Fruit fly (Drosophila melanogaster): ENCODE results near the gene Lon.

Gene Lon

DNA sequence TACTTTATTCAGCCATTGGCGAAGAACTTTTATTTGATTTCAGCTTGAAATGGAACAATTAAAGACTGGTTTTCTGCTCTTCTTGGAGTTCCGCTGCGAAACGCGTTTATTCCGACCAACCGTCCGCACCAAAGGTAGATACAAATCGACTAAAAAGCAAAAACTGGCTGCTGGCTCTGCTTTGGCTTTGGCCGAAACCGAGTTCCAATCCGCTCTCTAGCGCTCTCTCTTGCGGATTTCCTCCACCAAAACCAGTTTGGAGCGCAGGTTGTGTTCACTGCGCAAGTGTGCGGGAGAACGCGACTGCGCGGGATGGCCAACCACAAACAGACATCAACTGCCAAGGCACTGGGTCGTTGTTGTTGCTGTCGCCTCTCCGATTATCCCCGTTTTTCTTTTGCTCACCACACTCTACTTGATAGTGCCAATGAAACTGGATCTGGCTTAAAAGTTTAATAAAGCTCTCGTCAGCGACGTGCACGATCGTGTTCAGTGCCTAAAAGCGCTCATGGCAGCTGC, 23.5 kb upstream of the Lon start, which contains the start of gene wnd (continued):
- TF ChIP-seq Lpt (GFP tag; optimal IDR thresholded peaks at IDR 0.05) (peak; percentile 29), dac (GFP tag; optimal IDR thresholded peaks at IDR 0.05) (no peak), lz (GFP tag; optimal IDR thresholded peaks at IDR 0.05) (no peak), Sox14 (GFP tag; optimal IDR thresholded peaks at IDR 0.05) (no peak), CG3032 (tag; optimal IDR thresholded peaks at IDR 0.05) (no peak), CG34406 (GFP tag; optimal IDR thresholded peaks at IDR 0.05) (no peak), Smox (GFP tag; optimal IDR thresholded peaks at IDR 0.05) (no peak), OdsH (GFP tag; optimal IDR thresholded peaks at IDR 0.05) (no peak), Ets96B (tag; optimal IDR thresholded peaks at IDR 0.05) (no peak), CG11762 (GFP tag; optimal IDR thresholded peaks at IDR 0.05; ENCODE audit: insufficient read depth) (no peak), CG3919 (GFP tag; optimal IDR thresholded peaks at IDR 0.05) (no peak), net (GFP tag; optimal IDR thresholded peaks at IDR 0.05) (no peak), fd59A (GFP tag; optimal IDR thresholded peaks at IDR 0.05) (no peak), CG9139 (GFP tag; optimal IDR thresholded peaks at IDR 0.05) (peak; percentile 12), spab (GFP tag; optimal IDR thresholded peaks at IDR 0.05) (no peak)

DNA sequence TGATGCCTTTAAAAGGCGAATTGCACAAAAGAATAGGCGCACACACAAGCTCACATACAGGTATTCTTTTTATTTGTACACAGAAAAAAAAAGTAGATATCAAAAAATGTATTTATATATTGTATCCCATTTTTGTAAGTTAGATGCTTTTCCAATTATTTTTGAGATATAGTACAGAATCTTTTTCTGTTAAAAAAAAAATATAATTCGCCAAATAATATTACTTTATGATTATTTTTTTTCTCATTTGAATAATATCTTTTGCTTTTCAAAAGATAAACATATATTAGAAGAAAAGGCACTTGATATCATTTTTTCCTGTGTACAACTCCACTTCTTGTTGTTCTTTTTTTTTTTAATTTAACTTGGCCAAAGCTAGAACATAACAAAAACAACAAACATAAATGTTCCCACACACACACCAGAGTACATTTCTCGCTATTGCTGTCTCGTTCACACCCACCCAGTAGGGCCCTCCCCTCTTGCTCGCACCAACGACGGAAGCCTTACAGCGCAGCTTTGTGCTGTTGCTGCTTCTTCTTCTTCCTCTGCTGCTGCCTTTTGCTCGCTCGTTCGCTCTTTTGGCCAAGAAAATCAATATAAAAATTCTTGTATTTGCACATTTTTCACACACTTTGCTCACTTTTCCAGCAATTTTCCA, 22.9 kb upstream of the Lon start:
- peak; percentile 91 for TF ChIP-seq CG3032 (tag; optimal IDR thresholded peaks at IDR 0.05)
- no peak for TF ChIP-seq fd85E (GFP tag; optimal IDR thresholded peaks at IDR 0.05)
- TF ChIP-seq Lpt (GFP tag; optimal IDR thresholded peaks at IDR 0.05) = peak; percentile 88
- peak; percentile 11 for TF ChIP-seq Sox102F (GFP tag; optimal IDR thresholded peaks at IDR 0.05)
- TF ChIP-seq acj6 (GFP tag; optimal IDR thresholded peaks at IDR 0.05) = peak; percentile 62
- peak; percentile 52 for TF ChIP-seq pdm3 (GFP tag; optimal IDR thresholded peaks at IDR 0.05)
- no peak for TF ChIP-seq Hr38 (GFP tag; optimal IDR thresholded peaks at IDR 0.05)
- TF ChIP-seq CG1621 (tag; optimal IDR thresholded peaks at IDR 0.05) = no peak
- peak; percentile 81 for TF ChIP-seq Ets96B (tag; optimal IDR thresholded peaks at IDR 0.05)
- TF ChIP-seq Ets21C (GFP tag; optimal IDR thresholded peaks at IDR 0.05) = no peak
- peak; percentile 69 for TF ChIP-seq achi (GFP tag; optimal IDR thresholded peaks at IDR 0.05)
- TF ChIP-seq Sox15 (GFP tag; optimal IDR thresholded peaks at IDR 0.05) = peak; percentile 21
- no peak for TF ChIP-seq CG31627 (GFP tag; optimal IDR thresholded peaks at IDR 0.05)
- no peak for TF ChIP-seq CG6854 (GFP tag; optimal IDR thresholded peaks at IDR 0.05)
- peak; percentile 47 for TF ChIP-seq topi (GFP tag; optimal IDR thresholded peaks at IDR 0.05)
- TF ChIP-seq CG9139 (GFP tag; optimal IDR thresholded peaks at IDR 0.05) = peak; percentile 68
- peak; percentile 80 for TF ChIP-seq dsx (GFP tag; optimal IDR thresholded peaks at IDR 0.05; ENCODE audit: poor library complexity, severe bottlenecking)
- TF ChIP-seq CG3919 (GFP tag; optimal IDR thresholded peaks at IDR 0.05) = peak; percentile 84
- no peak for TF ChIP-seq Blimp-1 (GFP tag; optimal IDR thresholded peaks at IDR 0.05)
- peak; percentile 16 for TF ChIP-seq CG11902 (GFP tag; optimal IDR thresholded peaks at IDR 0.05)
- TF ChIP-seq lz (GFP tag; optimal IDR thresholded peaks at IDR 0.05) = peak; percentile 9
- TF ChIP-seq salr (GFP tag; optimal IDR thresholded peaks at IDR 0.05) = peak in 1 of 2 experiments; percentile 90
- TF ChIP-seq CG6808 (GFP tag; optimal IDR thresholded peaks at IDR 0.05) = peak; percentile 81
- TF ChIP-seq Smox (GFP tag; optimal IDR thresholded peaks at IDR 0.05) = peak; percentile 45
- no peak for TF ChIP-seq Hr39 (GFP tag; optimal IDR thresholded peaks at IDR 0.05)
- TF ChIP-seq OdsH (GFP tag; optimal IDR thresholded peaks at IDR 0.05) = peak; percentile 63
- TF ChIP-seq esn (GFP tag; optimal IDR thresholded peaks at IDR 0.05) = peak; percentile 65
- TF ChIP-seq CG7368 (GFP tag; optimal IDR thresholded peaks at IDR 0.05) = peak; percentile 61
- TF ChIP-seq fd59A (GFP tag; optimal IDR thresholded peaks at IDR 0.05) = peak; percentile 33
- peak; percentile 87 for TF ChIP-seq eg (GFP tag; IDR thresholded peaks at IDR 0.05)
- no peak for TF ChIP-seq fkh (GFP tag; optimal IDR thresholded peaks at IDR 0.05)
- TF ChIP-seq CG6276 (GFP tag; optimal IDR thresholded peaks at IDR 0.05) = peak; percentile 78
- peak; percentile 80 for TF ChIP-seq spab (GFP tag; optimal IDR thresholded peaks at IDR 0.05)
- TF ChIP-seq Hr4 (GFP tag; optimal IDR thresholded peaks at IDR 0.05) = peak; percentile 33
- TF ChIP-seq Eip75B (GFP tag; optimal IDR thresholded peaks at IDR 0.05) = peak; percentile 69
- TF ChIP-seq CG16779 (tag; optimal IDR thresholded peaks at IDR 0.05) = peak; percentile 39
- TF ChIP-seq CG11294 (GFP tag; IDR thresholded peaks at IDR 0.05) = peak; percentile 59; the same call in 1 of the 2 replicates
- peak; percentile 53 for TF ChIP-seq CG6792 (GFP tag; optimal IDR thresholded peaks at IDR 0.05)
- TF ChIP-seq vri (GFP tag; optimal IDR thresholded peaks at IDR 0.05) = no peak
- peak; percentile 72 for TF ChIP-seq CG8632 (GFP tag; optimal IDR thresholded peaks at IDR 0.05)
- peak; percentile 49 for TF ChIP-seq Met (GFP tag; optimal IDR thresholded peaks at IDR 0.05)
- TF ChIP-seq ss (GFP tag; optimal IDR thresholded peaks at IDR 0.05) = peak; percentile 57 to 81

Measured in whole organism, prepupa.